Worm (Caenorhabditis elegans) whole organism, late embryonic: Measurements from ENCODE around the gene Y46E12A.2.
A peak's percentile ranks its signal among the peaks of the same experiment; 100 is the strongest.

ENCODE experiments used
- C08G9.2 ChIP-seq: sonication (generic microtip); optimal IDR thresholded peaks from 2 replicates; lab custom pipeline; 2016; ENCODE audit warnings: mild to moderate bottlenecking, missing genetic modification characterization, moderate library complexity, missing compliant biosample characterization
- K02D7.2 ChIP-seq: sonication (generic microtip); optimal IDR thresholded peaks from 2 replicates; lab custom pipeline; 2017; ENCODE audit warnings: mild to moderate bottlenecking, missing genetic modification characterization, missing compliant biosample characterization
- T23F11.4 ChIP-seq: fragments of 200-800 bp; sonication (Bioruptor generic); optimal IDR thresholded peaks from 2 replicates; lab custom pipeline; 2018; ENCODE audit warnings: mild to moderate bottlenecking, missing genetic modification characterization, missing compliant biosample characterization
- ama-1 ChIP-seq: fragments of 150-350 bp; optimal IDR thresholded peaks from 2 replicates; lab custom pipeline; 2014
- ceh-14 ChIP-seq: sonication (generic microtip); optimal IDR thresholded peaks from 2 replicates; lab custom pipeline; 2016; ENCODE audit warnings: missing genotype, missing genetic modification characterization, missing compliant biosample characterization
- ceh-19 ChIP-seq: fragments of 200-800 bp; sonication (Bioruptor generic); optimal IDR thresholded peaks from 2 replicates; lab custom pipeline; 2018; ENCODE audit warnings: mild to moderate bottlenecking, missing genetic modification characterization, missing compliant biosample characterization
- ceh-2 ChIP-seq: sonication (generic microtip); optimal IDR thresholded peaks from 2 replicates; lab custom pipeline; 2016; ENCODE audit warnings: missing genotype, missing genetic modification characterization, missing compliant biosample characterization
- ceh-30 ChIP-seq: fragments of 150-350 bp; optimal IDR thresholded peaks from 2 replicates; lab custom pipeline; 2014; ENCODE audit warnings: missing biosample characterization, missing genetic modification characterization
- ceh-31 ChIP-seq: sonication (generic microtip); optimal IDR thresholded peaks from 2 replicates; lab custom pipeline; 2016; ENCODE audit warnings: missing genetic modification characterization, missing compliant biosample characterization
- ceh-48 ChIP-seq: sonication (generic microtip); optimal IDR thresholded peaks from 2 replicates; lab custom pipeline; 2016; ENCODE audit warnings: missing genetic modification characterization, inconsistent platforms, missing compliant biosample characterization
- ceh-6 ChIP-seq: fragments of 200-800 bp; sonication (Bioruptor generic); optimal IDR thresholded peaks from 2 replicates; lab custom pipeline; 2018; ENCODE audit warnings: mild to moderate bottlenecking, missing genetic modification characterization, missing compliant biosample characterization
- dmd-4 ChIP-seq: sonication (generic microtip); optimal IDR thresholded peaks from 2 replicates; lab custom pipeline; 2016; ENCODE audit warnings: borderline replicate concordance, missing genetic modification characterization, missing compliant biosample characterization
- elt-4 ChIP-seq: sonication (generic microtip); optimal IDR thresholded peaks from 2 replicates; lab custom pipeline; 2016; ENCODE audit warnings: missing genetic modification characterization, missing compliant biosample characterization
- ets-4 ChIP-seq: sonication (generic microtip); optimal IDR thresholded peaks from 2 replicates; lab custom pipeline; 2016; ENCODE audit warnings: missing genetic modification characterization, missing compliant biosample characterization
- eyg-1 ChIP-seq: sonication (generic microtip); optimal IDR thresholded peaks from 2 replicates; lab custom pipeline; 2016; ENCODE audit warnings: missing genotype, missing genetic modification characterization, missing compliant biosample characterization
- fax-1 ChIP-seq: sonication (generic microtip); optimal IDR thresholded peaks from 2 replicates; lab custom pipeline; 2016; ENCODE audit warnings: missing genotype, missing genetic modification characterization, missing compliant biosample characterization
- hlh-30 ChIP-seq: sonication (generic microtip); optimal IDR thresholded peaks from 2 replicates; lab custom pipeline; 2017; ENCODE audit warnings: antibody characterized with exemption, missing genetic modification characterization, missing compliant biosample characterization; ENCODE audit not compliant: insufficient read depth
- hlh-6 ChIP-seq: sonication (generic microtip); optimal IDR thresholded peaks from 2 replicates; lab custom pipeline; 2016; ENCODE audit warnings: missing genotype, missing genetic modification characterization, missing compliant biosample characterization
- hlh-8 ChIP-seq: sonication (generic microtip); optimal IDR thresholded peaks from 2 replicates; lab custom pipeline; 2016; ENCODE audit warnings: missing genotype, missing genetic modification characterization, missing compliant biosample characterization
- lim-6 ChIP-seq: sonication (generic microtip); optimal IDR thresholded peaks from 2 replicates; lab custom pipeline; 2016; ENCODE audit warnings: missing genetic modification characterization, missing compliant biosample characterization
- lin-11 ChIP-seq: fragments of 200-800 bp; sonication (Bioruptor generic); optimal IDR thresholded peaks from 2 replicates; lab custom pipeline; 2018; ENCODE audit warnings: mild to moderate bottlenecking, missing genetic modification characterization, missing compliant biosample characterization
- madf-2 ChIP-seq: sonication (generic microtip); optimal IDR thresholded peaks from 2 replicates; lab custom pipeline; 2017; ENCODE audit warnings: missing genetic modification characterization, missing compliant biosample characterization
- mec-3 ChIP-seq: sonication (generic microtip); optimal IDR thresholded peaks from 2 replicates; lab custom pipeline; 2016; ENCODE audit warnings: borderline replicate concordance, missing genetic modification characterization, missing compliant biosample characterization
- nfya-1 ChIP-seq: sonication (generic microtip); optimal IDR thresholded peaks from 2 replicates; lab custom pipeline; 2017; ENCODE audit warnings: missing genetic modification characterization, mild to moderate bottlenecking, missing compliant biosample characterization, antibody characterized with exemption, moderate library complexity
- nhr-11 ChIP-seq: fragments of 150-350 bp; optimal IDR thresholded peaks from 2 replicates; lab custom pipeline; 2014; ENCODE audit warnings: missing biosample characterization, missing genetic modification characterization
- pag-3 ChIP-seq: sonication (generic microtip); optimal IDR thresholded peaks from 2 replicates; lab custom pipeline; 2016; ENCODE audit warnings: missing compliant biosample characterization, missing genetic modification characterization, borderline replicate concordance
- pat-9 ChIP-seq: fragments of 200-800 bp; sonication (Bioruptor generic); optimal IDR thresholded peaks from 2 replicates; lab custom pipeline; 2018; ENCODE audit warnings: mild to moderate bottlenecking, missing genetic modification characterization, moderate library complexity, missing compliant biosample characterization
- pax-1 ChIP-seq: fragments of 150-350 bp; optimal IDR thresholded peaks from 2 replicates; lab custom pipeline; 2014; ENCODE audit warnings: missing biosample characterization, missing genetic modification characterization
- pha-2 ChIP-seq: sonication (generic microtip); optimal IDR thresholded peaks from 2 replicates; lab custom pipeline; 2017; ENCODE audit warnings: mild to moderate bottlenecking, missing genetic modification characterization, missing compliant biosample characterization
- pros-1 ChIP-seq: fragments of 150-350 bp; optimal IDR thresholded peaks from 2 replicates; lab custom pipeline; 2014; ENCODE audit warnings: missing biosample characterization, missing genetic modification reagents, missing genetic modification characterization
- sox-2 ChIP-seq: fragments of 200-800 bp; sonication (Bioruptor generic); IDR thresholded peaks from 2 replicates; pipeline ENCODE4 v1.3.6; 2022; ENCODE audit warnings: missing genetic modification reagents, missing genetic modification characterization, missing compliant biosample characterization
- tbx-2 ChIP-seq: sonication (generic microtip); optimal IDR thresholded peaks from 2 replicates; lab custom pipeline; 2016; ENCODE audit warnings: missing genetic modification characterization, missing compliant biosample characterization
- ttx-3 ChIP-seq: sonication (generic microtip); optimal IDR thresholded peaks from 2 replicates; lab custom pipeline; 2016; ENCODE audit warnings: missing genetic modification reagents, missing genetic modification characterization, missing compliant biosample characterization
- unc-42 ChIP-seq: sonication (generic microtip); optimal IDR thresholded peaks from 2 replicates; lab custom pipeline; 2016; ENCODE audit warnings: missing genotype, missing genetic modification characterization, missing compliant biosample characterization
- unc-55 ChIP-seq: sonication (generic microtip); optimal IDR thresholded peaks from 2 replicates; lab custom pipeline; 2017; ENCODE audit warnings: missing biosample characterization, missing genetic modification reagents, missing genetic modification characterization
- unc-86 ChIP-seq: sonication (generic microtip); optimal IDR thresholded peaks from 2 replicates; lab custom pipeline; 2016; ENCODE audit warnings: missing genetic modification characterization, missing compliant biosample characterization
- zip-5 ChIP-seq: sonication (generic microtip); optimal IDR thresholded peaks from 2 replicates; lab custom pipeline; 2016; ENCODE audit warnings: missing genetic modification characterization, missing compliant biosample characterization

Gene Y46E12A.2

DNA sequence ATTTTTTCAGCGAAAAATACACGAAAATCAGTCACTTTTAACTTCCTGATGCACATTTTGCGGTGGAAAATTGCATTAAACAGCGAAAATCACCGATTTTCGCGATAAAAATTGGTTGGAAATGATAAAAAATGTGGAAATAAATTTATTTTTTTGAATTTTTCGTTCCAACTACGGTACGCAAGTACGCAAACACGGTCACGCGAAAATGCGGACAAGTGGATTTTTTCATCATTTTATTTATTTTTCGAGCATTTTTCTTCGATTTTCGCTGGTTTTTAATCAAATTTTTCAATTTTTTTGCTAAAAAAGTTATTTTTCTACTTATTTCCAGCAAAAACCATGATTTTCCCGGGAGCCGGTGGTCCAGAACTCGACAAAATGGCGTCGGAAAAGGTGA, 18.7 kb downstream of the Y46E12A.2 start, which contains the start of gene Y39A3CL.3:
Gene Y39A3CL.3 (plus strand): TSS at position 335 of the 400 bp plus-strand sequence.
- TF ChIP-seq nfya-1 (tag; lab: Kevin White, UChicago) (peak; percentile 5), mec-3 (tag; lab: Kevin White, UChicago) (no peak)

DNA sequence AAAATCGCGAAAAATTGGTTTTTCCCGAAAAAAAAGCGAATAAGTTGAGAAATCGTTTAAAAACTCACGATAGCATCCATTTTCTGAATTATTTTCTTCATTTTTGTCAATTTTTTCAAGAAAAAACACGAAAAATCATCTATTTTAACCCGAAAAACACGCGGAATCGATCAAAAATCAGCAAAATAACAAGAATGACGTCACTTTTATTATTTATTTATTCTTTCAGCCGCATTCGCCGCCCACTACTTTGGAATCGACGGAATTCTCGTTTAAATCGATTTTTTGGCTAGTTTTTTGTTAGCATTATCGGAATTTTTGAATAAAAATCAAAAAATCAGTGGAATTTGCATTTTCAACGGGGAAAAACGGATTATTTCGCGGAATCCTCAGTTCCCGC, 19.2 kb downstream of the Y46E12A.2 start, which contains the start of gene Y39A3CL.4:
Gene Y39A3CL.4 (minus strand): TSS at position 101 of the 400 bp plus-strand sequence.
- TF ChIP-seq pax-1 (tag; lab: Kevin White, UChicago) = no peak
- TF ChIP-seq ceh-30 (tag; lab: Kevin White, UChicago) = no peak
- TF ChIP-seq ceh-2 (tag; lab: Kevin White, UChicago) = no peak
- no peak for TF ChIP-seq hlh-8 (tag; lab: Kevin White, UChicago)
- TF ChIP-seq C08G9.2 = no peak
- no peak for TF ChIP-seq ets-4 (tag; lab: Kevin White, UChicago)
- no peak for TF ChIP-seq T23F11.4
- no peak for TF ChIP-seq ceh-19 (GFP tag; lab: Kevin White, UChicago)
- TF ChIP-seq unc-86 = no peak
- no peak for TF ChIP-seq pha-2 (tag; lab: Kevin White, UChicago)
- no peak for TF ChIP-seq unc-55 (GFP tag; lab: Kevin White, UChicago)
- TF ChIP-seq ceh-48 (tag; lab: Kevin White, UChicago) = no peak
- TF ChIP-seq ttx-3 = no peak
- no peak for TF ChIP-seq K02D7.2 (tag; lab: Kevin White, UChicago)
- no peak for TF ChIP-seq mec-3 (tag; lab: Kevin White, UChicago)
- TF ChIP-seq hlh-30 (tag; lab: Kevin White, UChicago) = no peak
- TF ChIP-seq fax-1 (tag; lab: Kevin White, UChicago) = no peak
- TF ChIP-seq hlh-6 (tag; lab: Kevin White, UChicago) = no peak
- no peak for TF ChIP-seq lin-11 (tag; lab: Kevin White, UChicago)
- TF ChIP-seq pag-3 (tag; lab: Kevin White, UChicago) = no peak
- TF ChIP-seq, all 69 proteins: peak for 0

DNA sequence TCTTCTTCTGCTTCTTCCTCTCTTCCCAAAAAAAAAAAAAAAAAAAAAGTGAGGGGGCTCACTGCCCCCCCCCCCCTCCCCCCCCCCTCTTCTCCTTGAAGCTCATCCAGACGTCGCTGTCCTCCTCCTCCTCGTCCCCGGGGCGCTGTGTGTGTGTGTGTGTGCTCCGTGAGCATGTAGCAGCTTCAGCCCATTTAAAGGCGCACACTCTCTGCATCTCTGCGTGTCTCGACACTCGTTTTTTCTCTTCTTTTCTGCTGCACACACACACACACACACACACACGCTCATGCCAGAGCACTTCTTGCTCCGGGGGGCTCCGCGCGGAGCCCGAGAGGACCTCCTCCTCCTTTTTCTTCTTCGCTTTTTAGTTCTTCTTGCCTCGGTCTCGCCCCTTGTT, 27.0 kb downstream of the Y46E12A.2 start:
- TF ChIP-seq unc-42 (tag; lab: Kevin White, UChicago) (peak; percentile 12), ttx-3 (no peak), tbx-2 (tag; lab: Kevin White, UChicago) (peak; percentile 4), madf-2 (tag; lab: Kevin White, UChicago) (no peak), ama-1 (lab: Kevin White, UChicago) (no peak), ceh-31 (tag; lab: Kevin White, UChicago) (peak; percentile 59), nfya-1 (tag; lab: Kevin White, UChicago) (peak; percentile 36), pag-3 (tag; lab: Kevin White, UChicago) (no peak)
- TF ChIP-seq, all 69 proteins: peak for 4

DNA sequence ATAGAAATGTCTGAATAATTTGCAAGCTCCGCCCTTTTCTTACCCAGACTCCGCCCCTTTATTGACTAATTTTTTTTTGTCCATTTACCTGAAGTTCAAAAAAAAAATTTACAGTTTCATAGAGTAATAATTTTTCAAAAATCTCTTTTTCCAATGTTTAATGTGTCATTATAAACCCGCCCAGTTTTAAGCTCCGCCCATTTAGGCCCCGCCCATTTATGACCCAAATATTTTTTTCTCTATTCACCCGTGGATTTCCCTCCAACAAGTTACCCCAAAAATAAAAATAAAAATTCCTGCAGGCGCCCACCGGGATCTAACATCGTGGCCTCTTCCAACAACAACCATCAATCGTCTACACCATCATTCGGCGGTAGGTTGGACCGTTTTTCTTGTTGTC, 29.3 kb downstream of the Y46E12A.2 start, which contains the start of gene rimb-1:
Gene rimb-1 (plus strand): TSS at position 301 of the 400 bp plus-strand sequence.
- TF ChIP-seq hlh-30 (tag; lab: Kevin White, UChicago) = no peak
- no peak for TF ChIP-seq zip-5 (tag; lab: Kevin White, UChicago)
- TF ChIP-seq nfya-1 (tag; lab: Kevin White, UChicago) = no peak
- TF ChIP-seq lim-6 (tag; lab: Kevin White, UChicago) = no peak
- no peak for TF ChIP-seq pat-9 (tag; lab: Kevin White, UChicago)
- no peak for TF ChIP-seq ceh-14 (tag; lab: Kevin White, UChicago)
- TF ChIP-seq ceh-19 (GFP tag; lab: Kevin White, UChicago) = no peak
- no peak for TF ChIP-seq sox-2 (GFP tag; lab: Robert Waterston, UW)
- TF ChIP-seq C08G9.2 = no peak
- TF ChIP-seq, all 69 proteins: peak for 0

DNA sequence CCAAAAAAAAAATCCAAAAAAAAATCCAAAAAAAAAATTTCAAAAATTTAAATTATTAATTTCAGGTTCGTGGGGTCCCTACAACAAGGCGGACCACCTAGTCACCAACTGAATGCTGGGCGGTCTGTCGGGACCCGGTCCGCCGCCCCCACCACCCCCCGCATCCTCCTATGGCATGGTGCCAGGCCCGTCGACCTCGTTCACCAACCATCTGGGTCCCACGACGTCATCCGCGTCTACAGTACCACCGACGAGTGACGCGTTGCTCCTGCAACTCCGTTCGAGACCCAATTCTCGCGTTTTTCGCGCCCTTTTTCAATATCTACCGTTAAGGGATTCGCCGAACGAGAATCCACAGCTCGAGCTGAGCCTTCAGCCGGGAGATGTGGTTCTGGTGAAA, 30.2 kb downstream of the Y46E12A.2 start:
- no peak for TF ChIP-seq ceh-6 (GFP tag; lab: Kevin White, UChicago)
- no peak for TF ChIP-seq elt-4
- no peak for TF ChIP-seq unc-86
- no peak for TF ChIP-seq pros-1 (tag; lab: Kevin White, UChicago)
- TF ChIP-seq nhr-11 (tag; lab: Kevin White, UChicago) = no peak
- TF ChIP-seq dmd-4 (tag; lab: Kevin White, UChicago) = no peak
- no peak for TF ChIP-seq eyg-1 (tag; lab: Kevin White, UChicago)
